Fruit fly (Drosophila melanogaster) whole organism, adult: ENCODE data around the gene CG10646.

Source experiments
- CG11617 ChIP-seq: fragments of 200-800 bp; sonication (Bioruptor generic); optimal IDR thresholded peaks from 2 replicates; lab custom pipeline; 2017; ENCODE audit warnings: mild to moderate bottlenecking, missing biosample characterization, missing genetic modification reagents, missing genetic modification characterization
- CG7101 ChIP-seq: fragments of 200-800 bp; sonication (Bioruptor generic); optimal IDR thresholded peaks from 2 replicates; lab custom pipeline; 2018; ENCODE audit warnings: missing biosample characterization, mild to moderate bottlenecking, missing genetic modification characterization, moderate library complexity
- cic ChIP-seq: fragments of 200-800 bp; sonication (Bioruptor generic); optimal IDR thresholded peaks from 2 replicates; lab custom pipeline; 2017; ENCODE audit warnings: missing biosample characterization, mild to moderate bottlenecking, missing genetic modification characterization, moderate library complexity
- kay ChIP-seq: fragments of 200-800 bp; sonication (Bioruptor generic); peaks from one replicate; lab custom pipeline; 2016; ENCODE audit warnings: missing biosample characterization, missing genetic modification characterization, borderline replicate concordance
- pad ChIP-seq: fragments of 200-800 bp; sonication (Bioruptor generic); optimal IDR thresholded peaks from 3 replicates; lab custom pipeline; 2017; ENCODE audit warnings: missing biosample characterization, missing genetic modification characterization, mild to moderate bottlenecking, moderate library complexity, missing genetic modification reagents

dm6 chr3L:12463580-12463979 is 40.1 kb downstream of the CG10646 start:
- TF ChIP-seq CG7101 (tag; lab: Kevin White, UChicago) (no peak), cic (GFP tag; lab: Kevin White, UChicago) (no peak), CG11617 (GFP tag; lab: Kevin White, UChicago) (no peak), kay (no peak), pad (GFP tag; lab: Kevin White, UChicago) (no peak)
